Fruit fly (Drosophila melanogaster): Measurements from ENCODE around the gene mRpL46.

DNA sequence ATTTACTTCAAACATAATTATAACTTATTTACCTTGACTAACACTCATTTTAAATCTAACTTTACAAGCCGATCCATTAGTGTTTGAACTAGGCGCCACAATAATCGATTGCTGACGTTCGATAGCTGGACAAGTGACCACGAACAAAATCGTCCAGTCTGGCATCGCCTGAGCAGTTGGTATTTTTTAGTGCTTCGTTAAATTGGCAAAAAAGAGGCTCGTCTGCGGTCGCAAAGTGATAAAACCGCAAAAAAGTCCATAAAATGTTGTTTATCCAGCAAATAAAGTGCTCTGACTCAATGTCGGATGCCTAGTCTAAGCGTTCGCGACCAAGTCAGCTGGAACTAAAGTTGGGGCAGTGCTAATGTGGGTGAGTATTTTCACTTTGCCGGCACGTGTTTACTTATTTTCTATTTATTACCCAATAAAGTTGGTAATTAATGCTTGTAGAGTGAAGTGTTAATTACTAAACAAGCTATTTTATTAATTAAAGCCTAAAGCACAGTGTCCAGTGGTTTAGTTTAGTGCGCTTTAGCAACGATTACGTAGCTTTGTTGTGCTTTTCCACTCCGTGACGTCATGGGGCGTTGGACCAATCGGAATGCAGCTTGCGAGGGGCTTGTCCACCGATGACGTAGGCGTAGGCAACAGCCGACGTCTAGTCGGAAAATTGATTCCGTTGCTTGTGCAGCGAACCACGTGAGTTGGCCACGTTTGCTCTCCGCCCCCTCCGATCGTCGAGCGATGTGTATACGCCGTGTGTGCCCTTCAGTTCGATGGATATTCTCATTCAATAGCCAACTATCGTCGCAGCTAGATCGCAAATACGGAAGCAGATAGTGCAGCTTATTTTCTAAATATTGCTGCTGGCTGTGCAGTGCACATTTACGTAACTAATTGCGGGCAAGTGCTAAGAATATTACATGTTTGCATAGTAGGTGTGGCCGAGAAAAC lies 38.6 kb upstream of the mRpL46 start, which contains the start of gene Gk2:
- no peak for TF ChIP-seq jim (GFP tag; optimal IDR thresholded peaks at IDR 0.05)
- TF ChIP-seq woc (GFP tag; optimal IDR thresholded peaks at IDR 0.05) = no peak
- no peak for TF ChIP-seq lola (GFP tag; optimal IDR thresholded peaks at IDR 0.05)
- no peak for TF ChIP-seq psq (GFP tag; optimal IDR thresholded peaks at IDR 0.05)
- no peak for TF ChIP-seq Rel (GFP tag; optimal IDR thresholded peaks at IDR 0.05)
- no peak for TF ChIP-seq Rel (tag; optimal IDR thresholded peaks at IDR 0.05)
- TF ChIP-seq CG9705 (GFP tag; optimal IDR thresholded peaks at IDR 0.05) = no peak
- TF ChIP-seq br (GFP tag; optimal IDR thresholded peaks at IDR 0.05) = no peak
- no peak for TF ChIP-seq usp (GFP tag; optimal IDR thresholded peaks at IDR 0.05)
- no peak for TF ChIP-seq h (GFP tag; optimal IDR thresholded peaks at IDR 0.05)

All from whole organism, wandering third instar larva.